Fruit fly (Drosophila melanogaster) whole organism, prepupa: ENCODE results near the gene CG13041.

ENCODE experiments used
- CG34406 ChIP-seq: fragments of 200-800 bp; sonication (Bioruptor generic); optimal IDR thresholded peaks from 3 replicates; lab custom pipeline; 2016; ENCODE audit warnings: missing biosample characterization, missing genetic modification characterization
- CG4318 ChIP-seq: fragments of 200-800 bp; sonication (Bioruptor generic); optimal IDR thresholded peaks from 3 replicates; lab custom pipeline; 2017; ENCODE audit warnings: missing biosample characterization, mild to moderate bottlenecking, missing genetic modification characterization
- CG8319 ChIP-seq: fragments of 200-800 bp; sonication (Bioruptor generic); optimal IDR thresholded peaks from 3 replicates; lab custom pipeline; 2016; ENCODE audit warnings: missing biosample characterization, missing genetic modification characterization
- Ets21C ChIP-seq: fragments of 200-800 bp; sonication (Bioruptor generic); optimal IDR thresholded peaks from 3 replicates; lab custom pipeline; 2016; ENCODE audit warnings: missing biosample characterization, missing genetic modification characterization
- Gug ChIP-seq: fragments of 200-800 bp; sonication (Bioruptor generic); IDR thresholded peaks from 2 replicates; pipeline ENCODE4 v1.3.6; 2022; ENCODE audit warnings: missing biosample characterization, missing genetic modification characterization
- acj6 ChIP-seq: fragments of 200-800 bp; sonication (Bioruptor generic); optimal IDR thresholded peaks from 3 replicates; lab custom pipeline; 2016; ENCODE audit warnings: missing biosample characterization, missing genetic modification characterization
- spab ChIP-seq: fragments of 200-800 bp; sonication (Bioruptor generic); optimal IDR thresholded peaks from 2 replicates; lab custom pipeline; 2017; ENCODE audit warnings: missing biosample characterization, mild to moderate bottlenecking, missing genetic modification characterization, missing genetic modification reagents

dm6 chr3L:16272338-16272959, 46.9 kb downstream of the CG13041 start, which contains the start of gene CG13066:
- TF ChIP-seq Ets21C (GFP tag; lab: Kevin White, UChicago) (no peak), Gug (GFP tag; lab: Robert Waterston, UW) (no peak), CG34406 (GFP tag; lab: Kevin White, UChicago) (no peak), CG4318 (no peak), spab (GFP tag; lab: Kevin White, UChicago) (no peak), CG8319 (GFP tag; lab: Kevin White, UChicago) (no peak), acj6 (GFP tag; lab: Kevin White, UChicago) (no peak)
